Worm (Caenorhabditis elegans): ENCODE measurements around the gene msp-152.

Gene msp-152

ce11 chrII:4904277-4904676 lies 28.6 kb upstream of the msp-152 start (continued):
- TF ChIP-seq lir-3 (tag; optimal IDR thresholded peaks at IDR 0.05; ENCODE audit: poor library complexity) (peak; percentile 35), sox-4 (tag; optimal IDR thresholded peaks at IDR 0.05) (no peak), unc-98 (GFP tag; IDR thresholded peaks at IDR 0.05) (no peak), tbx-2 (tag; optimal IDR thresholded peaks at IDR 0.05) (peak; percentile 67), fkh-4 (tag; optimal IDR thresholded peaks at IDR 0.05; ENCODE audit: borderline replicate concordance) (no peak), F16B12.6 (tag; optimal IDR thresholded peaks at IDR 0.05) (peak; percentile 48), irx-1 (tag; optimal IDR thresholded peaks at IDR 0.05) (no peak), ztf-4 (tag; optimal IDR thresholded peaks at IDR 0.05) (peak; percentile 32), skn-1 (tag; optimal IDR thresholded peaks at IDR 0.05) (peak; percentile 85), nhr-20 (tag; optimal IDR thresholded peaks at IDR 0.05) (peak; percentile 80), ztf-11 (tag; optimal IDR thresholded peaks at IDR 0.05) (no peak), hlh-4 (tag; optimal IDR thresholded peaks at IDR 0.05) (no peak), dpl-1 (GFP tag; optimal IDR thresholded peaks at IDR 0.05) (peak; percentile 38 to 74 (median 70)), lin-13 (GFP tag; optimal IDR thresholded peaks at IDR 0.05) (peak; percentile 34), zag-1 (tag; optimal IDR thresholded peaks at IDR 0.05) (no peak), lin-39 (tag; optimal IDR thresholded peaks at IDR 0.05) (no peak), C16A3.4 (tag; optimal IDR thresholded peaks at IDR 0.05) (peak; percentile 51), nhr-90 (tag; optimal IDR thresholded peaks at IDR 0.05; ENCODE audit: poor library complexity) (no peak), xbp-1 (tag; optimal IDR thresholded peaks at IDR 0.05) (peak; percentile 65), lin-15B (tag; optimal IDR thresholded peaks at IDR 0.05) (peak; percentile 34), nhr-237 (tag; optimal IDR thresholded peaks at IDR 0.05) (no peak), unc-130 (tag; optimal IDR thresholded peaks at IDR 0.05) (no peak), unc-30 (tag; optimal IDR thresholded peaks at IDR 0.05) (no peak), nhr-71 (tag; optimal IDR thresholded peaks at IDR 0.05) (peak; percentile 80), vab-15 (tag; optimal IDR thresholded peaks at IDR 0.05) (no peak), fkh-8 (tag; optimal IDR thresholded peaks at IDR 0.05) (peak; percentile 65), rnt-1 (tag; optimal IDR thresholded peaks at IDR 0.05) (peak; percentile 87), fos-1 (tag; optimal IDR thresholded peaks at IDR 0.05) (peak; percentile 41), nhr-84 (tag; optimal IDR thresholded peaks at IDR 0.05) (no peak), nhr-77 (tag; optimal IDR thresholded peaks at IDR 0.05) (peak; percentile 31), egl-27 (tag; optimal IDR thresholded peaks at IDR 0.05) (no peak), aly-2 (tag; optimal IDR thresholded peaks at IDR 0.05) (no peak), hpl-2 (GFP tag; optimal IDR thresholded peaks at IDR 0.05) (no peak), snu-23 (GFP tag; optimal IDR thresholded peaks at IDR 0.05) (peak; percentile 77), lin-35 (GFP tag; optimal IDR thresholded peaks at IDR 0.05) (peak; percentile 77 to 81), egl-13 (tag; optimal IDR thresholded peaks at IDR 0.05) (peak; percentile 4), lin-14 (GFP tag; optimal IDR thresholded peaks at IDR 0.05) (peak; percentile 87), C34B4.2 (tag; optimal IDR thresholded peaks at IDR 0.05) (no peak), elt-2 (tag; optimal IDR thresholded peaks at IDR 0.05) (peak; percentile 23), ets-5 (GFP tag; IDR thresholded peaks at IDR 0.05) (no peak), efl-1 (optimal IDR thresholded peaks at IDR 0.05) (peak; percentile 80 to 89), efl-1 (GFP tag; optimal IDR thresholded peaks at IDR 0.05 in 1 of 2) (peak; percentile 66 to 95), grh-1 (GFP tag; IDR thresholded peaks at IDR 0.05) (no peak)

ce11 chrII:4904778-4905177 lies 28.0 kb upstream of the msp-152 start, which contains the start of gene btbd-10:
Gene btbd-10 (plus strand): TSS chrII:4905008.
- TF ChIP-seq lin-15B (tag; optimal IDR thresholded peaks at IDR 0.05) (no peak), isw-1 (GFP tag; IDR thresholded peaks at IDR 0.05) (no peak), nhr-12 (tag; optimal IDR thresholded peaks at IDR 0.05) (no peak), ceh-8 (GFP tag; optimal IDR thresholded peaks at IDR 0.05) (no peak), elt-2 (tag; optimal IDR thresholded peaks at IDR 0.05) (no peak)
